Fruit fly (Drosophila melanogaster): Measurements from ENCODE around the gene CG15021.
A peak's percentile ranks its signal among the peaks of the same experiment; 100 is the strongest.

DNA sequence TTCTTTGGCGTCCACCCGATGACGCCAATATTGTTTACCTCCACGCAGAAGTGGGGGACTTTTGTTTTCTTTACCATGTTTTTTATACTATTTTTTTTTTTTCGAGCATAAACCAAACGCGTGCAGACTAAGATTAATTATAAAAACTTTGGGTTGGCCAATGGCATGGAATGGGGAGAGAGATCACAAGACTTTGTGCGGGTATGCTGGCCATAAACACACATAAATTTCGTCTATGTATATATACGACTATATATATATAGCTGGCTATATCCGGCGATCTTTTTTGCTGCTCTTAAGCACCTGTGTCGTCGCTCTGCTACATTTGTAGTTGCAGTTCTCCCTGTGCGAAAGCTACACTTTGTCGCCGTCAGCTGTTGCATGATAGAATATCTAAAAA is 24.6 kb upstream of the CG15021 start:
- TF ChIP-seq Clk (GFP tag; optimal IDR thresholded peaks at IDR 0.05), result no peak
- no peak for TF ChIP-seq Hr96 (GFP tag; optimal IDR thresholded peaks at IDR 0.05)
- no peak for TF ChIP-seq Mnt (GFP tag; optimal IDR thresholded peaks at IDR 0.05)
- TF ChIP-seq CG1620 (GFP tag; optimal IDR thresholded peaks at IDR 0.05), result no peak
- TF ChIP-seq tj (GFP tag; optimal IDR thresholded peaks at IDR 0.05), result no peak
- no peak for TF ChIP-seq toe (GFP tag; optimal IDR thresholded peaks at IDR 0.05)
- no peak for TF ChIP-seq CG14711 (tag; optimal IDR thresholded peaks at IDR 0.05)
- TF ChIP-seq CG33017 (tag; optimal IDR thresholded peaks at IDR 0.05), result no peak
- no peak for TF ChIP-seq CG7101 (tag; optimal IDR thresholded peaks at IDR 0.05)
- TF ChIP-seq cnc (optimal IDR thresholded peaks at IDR 0.05), result no peak
- no peak for TF ChIP-seq ovo (GFP tag; optimal IDR thresholded peaks at IDR 0.05)
- TF ChIP-seq Crg-1 (GFP tag; optimal IDR thresholded peaks at IDR 0.05), result no peak
- TF ChIP-seq kay (GFP tag; ENCODE audit: borderline replicate concordance), result peak; percentile 89
- no peak for TF ChIP-seq pad (GFP tag; optimal IDR thresholded peaks at IDR 0.05)
